Worm (Caenorhabditis elegans) whole organism, L3 larva: Measurements from ENCODE around the gene pqn-84.

ENCODE experiments used
- fkh-10 ChIP-seq: sonication (generic microtip); optimal IDR thresholded peaks from 2 replicates; lab custom pipeline; 2017; ENCODE audit warnings: missing biosample characterization, missing genetic modification reagents, missing genetic modification characterization
- hmg-11 ChIP-seq: sonication (generic microtip); optimal IDR thresholded peaks from 2 replicates; lab custom pipeline; 2016; ENCODE audit warnings: missing genetic modification characterization, missing compliant biosample characterization
- nhr-12 ChIP-seq: fragments of 150-350 bp; optimal IDR thresholded peaks from 2 replicates; lab custom pipeline; 2014; ENCODE audit warnings: missing biosample characterization, missing genetic modification characterization
- nhr-67 ChIP-seq: fragments of 150-350 bp; optimal IDR thresholded peaks from 2 replicates; lab custom pipeline; 2014; ENCODE audit warnings: missing biosample characterization, missing genetic modification characterization
- nhr-77 ChIP-seq: fragments of 150-350 bp; optimal IDR thresholded peaks from 2 replicates; lab custom pipeline; 2014; ENCODE audit warnings: missing biosample characterization, missing genetic modification characterization

ce11 chrIII:11731491-11731890, 31.4 kb downstream of the pqn-84 start:
- no peak for TF ChIP-seq nhr-12 (tag; lab: Kevin White, UChicago)
- TF ChIP-seq hmg-11 (tag; lab: Kevin White, UChicago): no peak
- no peak for TF ChIP-seq nhr-67
- TF ChIP-seq fkh-10 (GFP tag; lab: Kevin White, UChicago): no peak
- no peak for TF ChIP-seq nhr-77 (tag; lab: Kevin White, UChicago)
